Fruit fly (Drosophila melanogaster) whole organism, embryonic: ENCODE measurements around the gene CG12206.

Experiments
- CG10321 ChIP-seq: fragments of 200-800 bp; sonication (Bioruptor generic); IDR thresholded peaks from 2 replicates; pipeline ENCODE4 v1.3.6; 2022; ENCODE audit warnings: missing biosample characterization, missing genetic modification characterization
- CG13894 ChIP-seq: fragments of 200-800 bp; sonication (Bioruptor generic); optimal IDR thresholded peaks from 3 replicates; lab custom pipeline; 2018; ENCODE audit warnings: missing biosample characterization, mild to moderate bottlenecking, missing genetic modification characterization, moderate library complexity
- CG31441 ChIP-seq: fragments of 200-800 bp; sonication (Bioruptor generic); IDR thresholded peaks from 2 replicates; pipeline ENCODE4 v1.3.6; 2022; ENCODE audit warnings: missing biosample characterization, missing genetic modification characterization
- CG8290 ChIP-seq, 3 experiments: fragments of 200-800 bp; sonication (Bioruptor generic); optimal IDR thresholded peaks; 2 replicates each; lab custom pipeline; 2016 to 2019; ENCODE audit warnings: missing biosample characterization in 3 of 3, missing genetic modification characterization in 3 of 3, mild to moderate bottlenecking in 2 of 3, moderate library complexity in 1 of 3
- bigmax ChIP-seq: fragments of 200-800 bp; sonication (Bioruptor generic); optimal IDR thresholded peaks from 2 replicates; lab custom pipeline; 2018; ENCODE audit warnings: missing biosample characterization, mild to moderate bottlenecking, missing genetic modification characterization
- pan ChIP-seq, 4 experiments: fragments of >200 bp in 3 of 4; fragments of 200-800 bp in 1 of 4; sonication (Bioruptor generic) in 1 of 4; optimal IDR thresholded peaks in 3 of 4; IDR thresholded peaks in 1 of 4; 2 replicates each; pipeline versions ENCODE4 v1.3.6 to Lab custom; 2017 to 2022; ENCODE audit warnings: missing biosample characterization in 2 of 4, missing genetic modification characterization in 2 of 4, mixed read lengths in 1 of 4
- sens ChIP-seq: fragments of 200-800 bp; sonication (Bioruptor generic); peaks from one replicate; lab custom pipeline; 2016; ENCODE audit warnings: missing biosample characterization, missing genetic modification characterization
- sob ChIP-seq: fragments of 200-800 bp; sonication (Bioruptor generic); IDR thresholded peaks from 2 replicates; pipeline ENCODE4 v1.3.6; 2022; ENCODE audit warnings: missing biosample characterization, missing genetic modification characterization
- zen ChIP-seq: fragments of 200-800 bp; sonication (Bioruptor generic); optimal IDR thresholded peaks from 3 replicates; lab custom pipeline; 2018; ENCODE audit warnings: missing biosample characterization, mild to moderate bottlenecking, missing genetic modification characterization, moderate library complexity

dm6 chrX:3504251-3504650 is 29.9 kb upstream of the CG12206 start:
- TF ChIP-seq sens = peak; percentile 65
- TF ChIP-seq zen (tag; lab: Kevin White, UChicago) = peak; percentile 25
- no peak for TF ChIP-seq pan (optimal IDR thresholded peaks at IDR 0.05; lab: Kevin White, UChicago)
- no peak for TF ChIP-seq pan (GFP tag; optimal IDR thresholded peaks at IDR 0.05 in 1 of 2, IDR thresholded peaks at IDR 0.05 in 1 of 2)
- TF ChIP-seq sob = no peak
- no peak for TF ChIP-seq bigmax (GFP tag; lab: Kevin White, UChicago)
- TF ChIP-seq CG8290 (GFP tag; optimal IDR thresholded peaks at IDR 0.05; lab: Kevin White, UChicago) = no peak
- TF ChIP-seq CG8290 (tag; optimal IDR thresholded peaks at IDR 0.05; lab: Kevin White, UChicago) = no peak
- TF ChIP-seq CG31441 (GFP tag; lab: Robert Waterston, UW) = no peak
- TF ChIP-seq CG10321 = no peak
- no peak for TF ChIP-seq CG13894
